Worm (Caenorhabditis elegans) whole organism, L1 larva: ENCODE measurements around the gene ZK1290.15.

ENCODE experiments used
- C04F5.9 ChIP-seq: sonication (generic microtip); optimal IDR thresholded peaks from 2 replicates; lab custom pipeline; 2016; ENCODE audit warnings: missing genetic modification characterization, missing compliant biosample characterization
- F16B12.6 ChIP-seq: fragments of 150-350 bp; optimal IDR thresholded peaks from 2 replicates; lab custom pipeline; 2014; ENCODE audit warnings: missing biosample characterization, missing genetic modification characterization
- ama-1 ChIP-seq: fragments of 150-350 bp; optimal IDR thresholded peaks from 2 replicates; lab custom pipeline; 2014
- blmp-1 ChIP-seq: fragments of 150-350 bp; optimal IDR thresholded peaks from 2 replicates; lab custom pipeline; 2014; ENCODE audit warnings: missing biosample characterization, missing genetic modification characterization
- egl-27 ChIP-seq, 2 experiments: fragments of 150-350 bp in 1 of 2; sonication (generic microtip); optimal IDR thresholded peaks; 3 replicates each; lab custom pipeline; 2017 to 2018; ENCODE audit warnings: missing biosample characterization in 2 of 2, missing genetic modification characterization in 2 of 2, missing genetic modification reagents in 2 of 2
- lin-13 ChIP-seq: fragments of 150-350 bp; optimal IDR thresholded peaks from 2 replicates; lab custom pipeline; 2014; ENCODE audit warnings: missing biosample characterization, missing genetic modification reagents, missing genetic modification characterization
- lin-39 ChIP-seq: fragments of 150-350 bp; optimal IDR thresholded peaks from 2 replicates; lab custom pipeline; 2014; ENCODE audit warnings: missing biosample characterization, missing genetic modification reagents, missing genetic modification characterization
- nhr-84 ChIP-seq: sonication (generic microtip); optimal IDR thresholded peaks from 2 replicates; lab custom pipeline; 2017; ENCODE audit warnings: missing biosample characterization, missing genetic modification characterization
- rnt-1 ChIP-seq: sonication (generic microtip); optimal IDR thresholded peaks from 2 replicates; lab custom pipeline; 2016; ENCODE audit warnings: mild to moderate bottlenecking, missing genetic modification characterization, moderate library complexity, missing compliant biosample characterization
- zag-1 ChIP-seq: fragments of 150-350 bp; optimal IDR thresholded peaks from 2 replicates; lab custom pipeline; 2014; ENCODE audit warnings: missing biosample characterization, missing genetic modification characterization

DNA sequence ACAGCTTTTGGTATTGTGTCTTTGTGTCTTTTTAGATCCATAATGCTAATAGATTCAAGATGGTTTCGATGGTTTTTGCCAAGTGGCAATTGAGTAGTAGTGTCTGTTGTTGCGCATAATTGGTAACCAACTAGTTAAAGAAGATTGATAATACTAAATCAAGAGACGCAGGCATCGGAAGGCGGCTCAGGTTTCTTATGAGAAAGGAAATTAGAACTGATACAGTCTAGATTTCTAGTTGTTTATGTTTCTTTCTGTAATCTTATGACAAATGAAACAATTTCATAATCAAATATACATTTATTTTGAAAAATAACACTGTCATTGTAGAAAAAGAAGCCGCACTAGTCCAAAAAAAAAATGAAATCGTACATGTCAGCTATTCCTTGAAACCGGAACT is 30.4 kb downstream of the ZK1290.15 start, which contains the start of gene ZK1290.10:
- no peak for TF ChIP-seq C04F5.9 (tag; lab: Kevin White, UChicago)
- TF ChIP-seq zag-1: no peak
- TF ChIP-seq blmp-1 (tag; lab: Kevin White, UChicago): no peak
- TF ChIP-seq ama-1 (lab: Kevin White, UChicago): no peak
- TF ChIP-seq egl-27 (tag; optimal IDR thresholded peaks at IDR 0.05; lab: Kevin White, UChicago): no peak
- TF ChIP-seq lin-13: no peak
- TF ChIP-seq rnt-1 (tag; lab: Kevin White, UChicago): no peak
- no peak for TF ChIP-seq lin-39
- no peak for TF ChIP-seq nhr-84 (tag; lab: Kevin White, UChicago)
- TF ChIP-seq F16B12.6 (tag; lab: Kevin White, UChicago): no peak
